Fruit fly (Drosophila melanogaster): Measurements from ENCODE around the gene CG2162.
A peak's percentile ranks its signal among the peaks of the same experiment; 100 is the strongest.

The CG2162 gene

dm6 chr3L:3036951-3037586, 2.1 kb downstream of the CG2162 start:
- TF ChIP-seq CG6808 (GFP tag; optimal IDR thresholded peaks at IDR 0.05) (no peak), Sox102F (GFP tag; optimal IDR thresholded peaks at IDR 0.05) (peak; percentile 52), CG6854 (GFP tag; optimal IDR thresholded peaks at IDR 0.05) (no peak), CG31627 (GFP tag; optimal IDR thresholded peaks at IDR 0.05) (peak; percentile 46), CG6163 (GFP tag; IDR thresholded peaks at IDR 0.05) (no peak), Eip78C (GFP tag) (peak; percentile 78), CG8319 (GFP tag; optimal IDR thresholded peaks at IDR 0.05) (peak; percentile 13), CG15336 (GFP tag; IDR thresholded peaks at IDR 0.05) (no peak), esn (GFP tag; optimal IDR thresholded peaks at IDR 0.05) (peak; percentile 53), Ets96B (tag; optimal IDR thresholded peaks at IDR 0.05) (no peak), Hr39 (GFP tag; optimal IDR thresholded peaks at IDR 0.05) (peak; percentile 67), topi (GFP tag; optimal IDR thresholded peaks at IDR 0.05) (peak; percentile 54), fkh (GFP tag; optimal IDR thresholded peaks at IDR 0.05) (no peak), Eip93F (GFP tag; optimal IDR thresholded peaks at IDR 0.05) (peak; percentile 66), spab (GFP tag; optimal IDR thresholded peaks at IDR 0.05) (no peak), lz (GFP tag; optimal IDR thresholded peaks at IDR 0.05) (peak; percentile 53), CG32006 (GFP tag; optimal IDR thresholded peaks at IDR 0.05) (no peak), Blimp-1 (GFP tag; optimal IDR thresholded peaks at IDR 0.05) (no peak), Eip75B (GFP tag; optimal IDR thresholded peaks at IDR 0.05) (no peak), CG3919 (GFP tag; optimal IDR thresholded peaks at IDR 0.05) (peak; percentile 39), pdm3 (GFP tag; optimal IDR thresholded peaks at IDR 0.05) (peak; percentile 27), vri (GFP tag; optimal IDR thresholded peaks at IDR 0.05) (peak; percentile 87), CG6276 (GFP tag; optimal IDR thresholded peaks at IDR 0.05) (no peak), Hr4 (GFP tag; optimal IDR thresholded peaks at IDR 0.05) (no peak), salr (GFP tag; optimal IDR thresholded peaks at IDR 0.05) (no peak), acj6 (GFP tag; optimal IDR thresholded peaks at IDR 0.05) (no peak), fd85E (GFP tag; optimal IDR thresholded peaks at IDR 0.05) (no peak), Ets21C (GFP tag; optimal IDR thresholded peaks at IDR 0.05) (peak; percentile 22), CG3032 (tag; optimal IDR thresholded peaks at IDR 0.05) (no peak), CG16779 (tag; optimal IDR thresholded peaks at IDR 0.05) (no peak), CG11902 (GFP tag; optimal IDR thresholded peaks at IDR 0.05) (peak; percentile 8), CG6792 (GFP tag; optimal IDR thresholded peaks at IDR 0.05) (peak; percentile 25), Smox (GFP tag; optimal IDR thresholded peaks at IDR 0.05) (peak; percentile 52), dsx (GFP tag; optimal IDR thresholded peaks at IDR 0.05; ENCODE audit: poor library complexity, severe bottlenecking) (no peak), OdsH (GFP tag; optimal IDR thresholded peaks at IDR 0.05) (peak; percentile 39), eg (GFP tag; IDR thresholded peaks at IDR 0.05) (no peak), CG4318 (GFP tag; optimal IDR thresholded peaks at IDR 0.05) (no peak), net (GFP tag; optimal IDR thresholded peaks at IDR 0.05) (no peak), CG11762 (GFP tag; optimal IDR thresholded peaks at IDR 0.05; ENCODE audit: insufficient read depth) (no peak), fd59A (GFP tag; optimal IDR thresholded peaks at IDR 0.05) (no peak), Sox14 (GFP tag; optimal IDR thresholded peaks at IDR 0.05) (peak; percentile 74), CG7368 (GFP tag; optimal IDR thresholded peaks at IDR 0.05) (peak; percentile 3), CG1621 (tag; optimal IDR thresholded peaks at IDR 0.05) (no peak), CG9139 (GFP tag; optimal IDR thresholded peaks at IDR 0.05) (no peak), Hr38 (GFP tag; optimal IDR thresholded peaks at IDR 0.05) (no peak), ss (GFP tag; optimal IDR thresholded peaks at IDR 0.05) (no peak), svp (GFP tag) (peak; percentile 81), CG8632 (GFP tag; optimal IDR thresholded peaks at IDR 0.05) (no peak), dac (GFP tag; optimal IDR thresholded peaks at IDR 0.05) (no peak), cyc (GFP tag; optimal IDR thresholded peaks at IDR 0.05) (peak; percentile 13), Met (GFP tag; optimal IDR thresholded peaks at IDR 0.05) (peak; percentile 58), Lpt (GFP tag; optimal IDR thresholded peaks at IDR 0.05) (no peak)

All from whole organism, prepupa.